Fruit fly (Drosophila melanogaster): Measurements from ENCODE around the gene CG42822.

The CG42822 gene

DNA sequence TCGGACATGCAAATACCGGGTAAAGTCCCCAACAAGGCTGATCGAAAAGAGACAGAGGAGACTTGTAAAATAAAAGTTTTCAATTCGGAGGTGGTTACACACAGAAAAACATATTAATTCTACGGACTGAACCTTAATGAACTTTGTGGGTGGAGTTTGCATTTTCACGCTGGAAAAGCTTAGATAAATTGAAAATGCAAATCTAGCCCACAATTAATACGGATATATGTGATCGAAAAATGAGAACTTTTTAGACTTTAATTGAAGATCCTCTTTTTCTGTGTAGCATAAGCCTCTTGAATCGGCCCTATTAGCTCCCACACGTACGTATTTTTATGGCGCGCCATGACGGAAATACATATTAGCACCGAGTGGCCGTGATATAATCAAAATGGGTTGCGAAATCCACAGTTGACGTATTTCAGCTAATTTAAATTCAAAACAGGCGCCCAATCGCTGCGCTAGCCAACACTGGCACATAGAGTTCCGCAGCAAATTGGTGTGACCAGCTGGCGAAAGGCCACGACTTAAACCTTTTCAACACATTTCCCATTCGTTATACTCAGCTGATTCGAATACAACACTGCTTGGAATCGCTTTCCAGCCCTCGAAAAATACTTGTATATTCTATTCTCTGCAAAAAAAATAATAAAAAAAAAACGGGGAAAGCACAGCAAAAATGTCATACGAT lies 28.2 kb upstream of the CG42822 start (continued):
- TF ChIP-seq OdsH (GFP tag; optimal IDR thresholded peaks at IDR 0.05), result peak; percentile 2
- TF ChIP-seq Ets96B (tag; optimal IDR thresholded peaks at IDR 0.05), result peak; percentile 42
- no peak for TF ChIP-seq CG9139 (GFP tag; optimal IDR thresholded peaks at IDR 0.05)
- no peak for TF ChIP-seq Lpt (GFP tag; optimal IDR thresholded peaks at IDR 0.05)
- TF ChIP-seq acj6 (GFP tag; optimal IDR thresholded peaks at IDR 0.05), result peak; percentile 13
- peak; percentile 68 for TF ChIP-seq CG10631 (GFP tag; optimal IDR thresholded peaks at IDR 0.05)
- peak; percentile 30 for TF ChIP-seq dsx (GFP tag; optimal IDR thresholded peaks at IDR 0.05; ENCODE audit: poor library complexity, severe bottlenecking)
- TF ChIP-seq salr (GFP tag; optimal IDR thresholded peaks at IDR 0.05), result peak in 1 of 2 experiments; percentile 24
- peak; percentile 51 for TF ChIP-seq Smox (GFP tag; optimal IDR thresholded peaks at IDR 0.05)
- peak; percentile 67 for TF ChIP-seq CG3919 (GFP tag; optimal IDR thresholded peaks at IDR 0.05)
- peak; percentile 38 for TF ChIP-seq Sox14 (GFP tag; optimal IDR thresholded peaks at IDR 0.05)
- TF ChIP-seq Hr39 (GFP tag; optimal IDR thresholded peaks at IDR 0.05), result peak; percentile 43
- TF ChIP-seq Sox102F (GFP tag; optimal IDR thresholded peaks at IDR 0.05), result peak; percentile 65
- TF ChIP-seq net (GFP tag; optimal IDR thresholded peaks at IDR 0.05), result peak; percentile 62
- TF ChIP-seq fd85E (GFP tag; optimal IDR thresholded peaks at IDR 0.05), result no peak
- TF ChIP-seq Eip75B (GFP tag; optimal IDR thresholded peaks at IDR 0.05), result peak; percentile 33
- no peak for TF ChIP-seq fd59A (GFP tag; optimal IDR thresholded peaks at IDR 0.05)

DNA sequence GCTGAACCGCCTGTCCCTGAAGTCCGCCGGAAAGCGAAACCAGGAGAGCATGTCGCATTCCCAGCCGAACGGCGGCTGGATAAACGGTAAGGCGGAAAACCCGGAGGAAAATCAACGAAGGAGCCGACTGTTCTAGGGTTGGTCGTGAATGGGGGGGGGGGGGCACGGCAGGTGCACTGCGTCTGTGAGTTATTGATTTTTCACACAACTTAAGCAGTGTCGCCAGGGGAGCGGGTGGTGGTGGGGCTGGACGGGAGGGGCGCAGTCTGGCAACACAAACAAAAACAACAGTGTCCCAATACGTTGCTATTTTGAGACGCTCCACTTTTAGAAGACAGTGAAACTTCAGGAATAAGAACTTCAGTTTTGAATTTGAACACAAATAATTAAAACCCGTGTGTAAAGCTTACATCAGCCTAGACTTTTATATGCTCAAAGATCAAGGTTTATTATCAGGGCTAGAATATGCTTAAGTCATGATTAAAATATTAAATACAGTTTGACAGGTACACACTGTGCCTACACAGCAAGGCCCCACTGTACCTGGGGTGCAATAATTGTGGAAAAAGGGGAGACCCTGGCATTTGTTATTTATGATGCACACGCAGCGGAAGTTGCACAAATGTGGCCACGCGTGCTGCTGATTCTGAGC lies 27.4 kb upstream of the CG42822 start:
- TF ChIP-seq achi (GFP tag; optimal IDR thresholded peaks at IDR 0.05) (peak; percentile 76), eg (GFP tag; IDR thresholded peaks at IDR 0.05) (peak; percentile 92), CG3919 (GFP tag; optimal IDR thresholded peaks at IDR 0.05) (peak; percentile 89), CG3032 (tag; optimal IDR thresholded peaks at IDR 0.05) (peak; percentile 66), CG6163 (GFP tag; IDR thresholded peaks at IDR 0.05) (peak; percentile 89), dsx (GFP tag; optimal IDR thresholded peaks at IDR 0.05; ENCODE audit: poor library complexity, severe bottlenecking) (peak; percentile 58), CG6792 (GFP tag; optimal IDR thresholded peaks at IDR 0.05) (peak; percentile 75), Sox15 (GFP tag; optimal IDR thresholded peaks at IDR 0.05) (peak; percentile 58), fkh (GFP tag; optimal IDR thresholded peaks at IDR 0.05) (peak; percentile 40), Smox (GFP tag; optimal IDR thresholded peaks at IDR 0.05) (peak; percentile 64), Met (GFP tag; optimal IDR thresholded peaks at IDR 0.05) (peak; percentile 71), Ets21C (GFP tag; optimal IDR thresholded peaks at IDR 0.05) (peak; percentile 77), OdsH (GFP tag; optimal IDR thresholded peaks at IDR 0.05) (peak; percentile 79), Hr38 (GFP tag; optimal IDR thresholded peaks at IDR 0.05) (no peak), vri (GFP tag; optimal IDR thresholded peaks at IDR 0.05) (peak; percentile 24), Sox102F (GFP tag; optimal IDR thresholded peaks at IDR 0.05) (peak; percentile 68), CG8319 (GFP tag; optimal IDR thresholded peaks at IDR 0.05) (peak; percentile 51), Hr4 (GFP tag; optimal IDR thresholded peaks at IDR 0.05) (peak; percentile 84), CG7368 (GFP tag; optimal IDR thresholded peaks at IDR 0.05) (peak; percentile 63), Gug (GFP tag; IDR thresholded peaks at IDR 0.05) (peak; percentile 79), Eip93F (GFP tag; optimal IDR thresholded peaks at IDR 0.05) (no peak), ss (GFP tag; optimal IDR thresholded peaks at IDR 0.05) (peak; percentile 35 to 65), Eip75B (GFP tag; optimal IDR thresholded peaks at IDR 0.05) (peak; percentile 81), dac (GFP tag; optimal IDR thresholded peaks at IDR 0.05) (peak; percentile 54), Lpt (GFP tag; optimal IDR thresholded peaks at IDR 0.05) (peak; percentile 63), spab (GFP tag; optimal IDR thresholded peaks at IDR 0.05) (peak; percentile 52), topi (GFP tag; optimal IDR thresholded peaks at IDR 0.05) (peak; percentile 77), CG8119 (GFP tag; IDR thresholded peaks at IDR 0.05) (peak; percentile 90), CG4318 (GFP tag; optimal IDR thresholded peaks at IDR 0.05) (peak; percentile 48), CG11294 (GFP tag; IDR thresholded peaks at IDR 0.05) (peak; percentile 74; the same call in 1 of the 2 replicates), CG31627 (GFP tag; optimal IDR thresholded peaks at IDR 0.05) (peak; percentile 74), CG16779 (tag; optimal IDR thresholded peaks at IDR 0.05) (peak; percentile 64), CG6276 (GFP tag; optimal IDR thresholded peaks at IDR 0.05) (peak; percentile 79), net (GFP tag; optimal IDR thresholded peaks at IDR 0.05) (peak; percentile 64), acj6 (GFP tag; optimal IDR thresholded peaks at IDR 0.05) (peak; percentile 83), CG11902 (GFP tag; optimal IDR thresholded peaks at IDR 0.05) (peak; percentile 74), cyc (GFP tag; optimal IDR thresholded peaks at IDR 0.05) (peak; percentile 83), CG6854 (GFP tag; optimal IDR thresholded peaks at IDR 0.05) (peak; percentile 59), CG32006 (GFP tag; optimal IDR thresholded peaks at IDR 0.05) (peak; percentile 78)
